Fruit fly (Drosophila melanogaster) whole organism, embryonic: Measurements from ENCODE around the gene L2HGDH.
A peak's percentile ranks its signal among the peaks of the same experiment; 100 is the strongest.

Experiments used
- Awh ChIP-seq: fragments of 200-800 bp; sonication (Bioruptor generic); IDR thresholded peaks from 2 replicates; pipeline ENCODE4, ENCODE4 v1.3.6; 2022; ENCODE audit warnings: missing biosample characterization, missing genetic modification characterization
- CG10543 ChIP-seq: fragments of 200-800 bp; sonication (Bioruptor generic); optimal IDR thresholded peaks from 3 replicates; lab custom pipeline; 2017; ENCODE audit warnings: missing biosample characterization, mild to moderate bottlenecking, missing genetic modification characterization, moderate library complexity
- CG12155 ChIP-seq: fragments of 200-800 bp; sonication (Bioruptor generic); optimal IDR thresholded peaks from 3 replicates; lab custom pipeline; 2016; ENCODE audit warnings: missing biosample characterization, missing genetic modification characterization
- CG15514 ChIP-seq: fragments of 200-800 bp; sonication (Bioruptor generic); optimal IDR thresholded peaks from 3 replicates; lab custom pipeline; 2017; ENCODE audit warnings: missing biosample characterization, missing genetic modification characterization, mild to moderate bottlenecking, moderate library complexity, missing genetic modification reagents
- CG15696 ChIP-seq: fragments of 200-800 bp; sonication (Bioruptor generic); optimal IDR thresholded peaks from 2 replicates; lab custom pipeline; 2019; ENCODE audit warnings: missing biosample characterization, mild to moderate bottlenecking, missing genetic modification characterization, moderate library complexity
- CG17361 ChIP-seq: fragments of 200-800 bp; sonication (Bioruptor generic); IDR thresholded peaks from 3 replicates; pipeline ENCODE4 v1.3.6; 2022; ENCODE audit warnings: missing biosample characterization, missing genetic modification characterization
- CG17912 ChIP-seq: fragments of 200-800 bp; sonication (Bioruptor generic); optimal IDR thresholded peaks from 2 replicates; lab custom pipeline; 2018; ENCODE audit warnings: missing biosample characterization, mild to moderate bottlenecking, missing genetic modification characterization
- CG18011 ChIP-seq: fragments of 200-800 bp; sonication (Bioruptor generic); optimal IDR thresholded peaks from 2 replicates; lab custom pipeline; 2017; ENCODE audit warnings: missing biosample characterization, missing genetic modification characterization, mild to moderate bottlenecking, moderate library complexity, missing genotype
- CG18476 ChIP-seq: fragments of 200-800 bp; sonication (Bioruptor generic); optimal IDR thresholded peaks from 2 replicates; lab custom pipeline; 2016; ENCODE audit warnings: missing biosample characterization, mild to moderate bottlenecking, missing genetic modification characterization
- CG2116 ChIP-seq: fragments of 200-800 bp; sonication (Bioruptor generic); optimal IDR thresholded peaks from 3 replicates; lab custom pipeline; 2018; ENCODE audit warnings: missing biosample characterization, mild to moderate bottlenecking, missing genetic modification characterization
- CG2889 ChIP-seq: fragments of 200-800 bp; sonication (Bioruptor generic); IDR thresholded peaks from 3 replicates; pipeline ENCODE4 v1.3.6; 2022; ENCODE audit warnings: missing biosample characterization, missing genetic modification characterization
- CG3726 ChIP-seq: fragments of 200-800 bp; sonication (Bioruptor generic); IDR thresholded peaks from 3 replicates; pipeline ENCODE4, ENCODE4 v1.3.6; 2022; ENCODE audit warnings: missing biosample characterization, missing genetic modification characterization
- CG43689 ChIP-seq: fragments of 200-800 bp; sonication (Bioruptor generic); IDR thresholded peaks from 2 replicates; pipeline ENCODE4 v1.3.6; 2022; ENCODE audit warnings: missing biosample characterization, missing genetic modification characterization
- CG4404 ChIP-seq: fragments of 200-800 bp; sonication (Bioruptor generic); IDR thresholded peaks from 2 replicates; pipeline ENCODE4 v1.3.6; 2022; ENCODE audit warnings: missing biosample characterization, missing genetic modification characterization
- CG6254 ChIP-seq: fragments of 200-800 bp; sonication (Bioruptor generic); optimal IDR thresholded peaks from 3 replicates; lab custom pipeline; 2017; ENCODE audit warnings: mild to moderate bottlenecking, missing biosample characterization, missing genetic modification reagents, missing genetic modification characterization
- CG6272 ChIP-seq: fragments of 200-800 bp; sonication (Bioruptor generic); IDR thresholded peaks from 2 replicates; pipeline ENCODE4 v1.3.6; 2022; ENCODE audit warnings: missing biosample characterization, missing genetic modification characterization
- CG8089 ChIP-seq: fragments of 200-800 bp; sonication (Bioruptor generic); optimal IDR thresholded peaks from 3 replicates; lab custom pipeline; 2016; ENCODE audit warnings: missing biosample characterization, missing genetic modification characterization
- CG9215 ChIP-seq: fragments of 200-800 bp; sonication (Bioruptor generic); IDR thresholded peaks from 2 replicates; pipeline ENCODE4 v1.3.6; 2022; ENCODE audit warnings: missing biosample characterization, missing genetic modification characterization
- CG9609 ChIP-seq: fragments of 200-800 bp; sonication (Bioruptor generic); optimal IDR thresholded peaks from 3 replicates; lab custom pipeline; 2016; ENCODE audit warnings: missing biosample characterization, missing genetic modification characterization
- D19B ChIP-seq: fragments of 200-800 bp; sonication (Bioruptor generic); optimal IDR thresholded peaks from 2 replicates; lab custom pipeline; 2017; ENCODE audit warnings: missing biosample characterization, mild to moderate bottlenecking, missing genetic modification characterization
- Deaf1 ChIP-seq: fragments of 200-800 bp; optimal IDR thresholded peaks from 3 replicates; lab custom pipeline; 2019; ENCODE audit warnings: missing biosample characterization, mild to moderate bottlenecking, missing genetic modification characterization, moderate library complexity
- E2f2 ChIP-seq: fragments of 200-800 bp; sonication (Bioruptor generic); IDR thresholded peaks from 2 replicates; pipeline ENCODE4 v1.3.6; 2022; ENCODE audit warnings: missing biosample characterization, missing genetic modification characterization
- ERR ChIP-seq: fragments of 200-800 bp; sonication (Bioruptor generic); optimal IDR thresholded peaks from 2 replicates; lab custom pipeline; 2016; ENCODE audit warnings: missing biosample characterization, missing genetic modification characterization
- HmgD ChIP-seq: fragments of 200-800 bp; sonication (Bioruptor generic); optimal IDR thresholded peaks from 3 replicates; lab custom pipeline; 2016; ENCODE audit warnings: missing biosample characterization, missing genetic modification characterization
- Hsf ChIP-seq: fragments of 200-800 bp; sonication (Bioruptor generic); optimal IDR thresholded peaks from 3 replicates; lab custom pipeline; 2016; ENCODE audit warnings: missing biosample characterization, missing genetic modification characterization
- Meics ChIP-seq: fragments of 200-800 bp; sonication (Bioruptor generic); optimal IDR thresholded peaks from 2 replicates; lab custom pipeline; 2017; ENCODE audit warnings: missing biosample characterization, mild to moderate bottlenecking, missing genetic modification characterization
- NFAT ChIP-seq: fragments of 200-800 bp; sonication (Bioruptor generic); IDR thresholded peaks from 2 replicates; pipeline ENCODE4 v1.3.6; 2022; ENCODE audit warnings: missing biosample characterization, missing genetic modification characterization
- PHDP ChIP-seq: fragments of 200-800 bp; sonication (Bioruptor generic); optimal IDR thresholded peaks from 3 replicates; lab custom pipeline; 2018; ENCODE audit warnings: missing biosample characterization, mild to moderate bottlenecking, missing genetic modification characterization, moderate library complexity
- Poxn ChIP-seq: fragments of 200-800 bp; sonication (Bioruptor generic); IDR thresholded peaks from 2 replicates; pipeline ENCODE4 v1.3.6; 2022; ENCODE audit warnings: missing biosample characterization, missing genetic modification characterization
- Taf1 ChIP-seq: fragments of 200-800 bp; sonication (Bioruptor generic); IDR thresholded peaks from 2 replicates; pipeline ENCODE4 v1.3.6; 2022; ENCODE audit warnings: missing biosample characterization, missing genetic modification characterization
- abd-A ChIP-seq: fragments of 200-800 bp; sonication (Bioruptor generic); optimal IDR thresholded peaks from 3 replicates; lab custom pipeline; 2019; ENCODE audit warnings: missing biosample characterization, mild to moderate bottlenecking, missing genetic modification characterization, moderate library complexity
- amos ChIP-seq: fragments of 200-800 bp; sonication (Bioruptor generic); IDR thresholded peaks from 2 replicates; pipeline ENCODE4 v1.3.6; 2022; ENCODE audit warnings: missing biosample characterization, missing genetic modification characterization; ENCODE audit not compliant: partially characterized antibody
- ash1 ChIP-seq: fragments of 200-800 bp; sonication (Bioruptor generic); optimal IDR thresholded peaks from 2 replicates; lab custom pipeline; 2018; ENCODE audit warnings: missing biosample characterization, mild to moderate bottlenecking, missing genetic modification characterization
- caup ChIP-seq: fragments of 200-800 bp; sonication (Bioruptor generic); optimal IDR thresholded peaks from 3 replicates; lab custom pipeline; 2017; ENCODE audit warnings: missing biosample characterization, mild to moderate bottlenecking, missing genetic modification characterization, moderate library complexity; ENCODE audit not compliant: severe bottlenecking
- da ChIP-seq: fragments of 200-800 bp; sonication (Bioruptor generic); optimal IDR thresholded peaks from 2 replicates; lab custom pipeline; 2016; ENCODE audit warnings: missing biosample characterization, missing genetic modification characterization
- ems ChIP-seq: fragments of 200-800 bp; sonication (Bioruptor generic); optimal IDR thresholded peaks from 3 replicates; lab custom pipeline; 2016; ENCODE audit warnings: missing biosample characterization, missing genetic modification characterization
- jumu ChIP-seq: fragments of 200-800 bp; sonication (Bioruptor generic); optimal IDR thresholded peaks from 3 replicates; lab custom pipeline; 2016; ENCODE audit warnings: missing biosample characterization, missing genetic modification characterization
- lbe ChIP-seq: fragments of 200-800 bp; sonication (Bioruptor generic); optimal IDR thresholded peaks from 2 replicates; lab custom pipeline; 2016; ENCODE audit warnings: missing biosample characterization, mild to moderate bottlenecking, missing genetic modification characterization
- lilli ChIP-seq: fragments of 200-800 bp; sonication (Bioruptor generic); optimal IDR thresholded peaks from 3 replicates; lab custom pipeline; 2016; ENCODE audit warnings: missing biosample characterization, missing genetic modification characterization
- mirr ChIP-seq: fragments of 200-800 bp; sonication (Bioruptor generic); optimal IDR thresholded peaks from 3 replicates; lab custom pipeline; 2018; ENCODE audit warnings: missing biosample characterization, mild to moderate bottlenecking, missing genetic modification characterization
- otp ChIP-seq: fragments of 200-800 bp; sonication (Bioruptor generic); IDR thresholded peaks from 3 replicates; pipeline ENCODE4, ENCODE4 v1.3.6; 2022; ENCODE audit warnings: missing biosample characterization, missing genetic modification characterization
- row ChIP-seq: fragments of 200-800 bp; sonication (Bioruptor generic); IDR thresholded peaks from 3 replicates; pipeline ENCODE4 v1.3.6; 2022; ENCODE audit warnings: missing biosample characterization, missing genetic modification characterization
- sd ChIP-seq: fragments of 200-800 bp; sonication (Bioruptor generic); optimal IDR thresholded peaks from 3 replicates; lab custom pipeline; 2018; ENCODE audit warnings: missing biosample characterization, mild to moderate bottlenecking, missing genetic modification characterization, moderate library complexity
- sna ChIP-seq: fragments of 200-800 bp; sonication (Bioruptor generic); IDR thresholded peaks from 2 replicates; pipeline ENCODE4 v1.3.6; 2022; ENCODE audit warnings: missing biosample characterization, missing genetic modification characterization; ENCODE audit not compliant: partially characterized antibody
- sob ChIP-seq: fragments of 200-800 bp; sonication (Bioruptor generic); IDR thresholded peaks from 2 replicates; pipeline ENCODE4 v1.3.6; 2022; ENCODE audit warnings: missing biosample characterization, missing genetic modification characterization
- tap ChIP-seq: fragments of 200-800 bp; optimal IDR thresholded peaks from 3 replicates; lab custom pipeline; 2019; ENCODE audit warnings: missing biosample characterization, mild to moderate bottlenecking, missing genetic modification characterization, moderate library complexity
- tin ChIP-seq: fragments of 200-800 bp; sonication (Bioruptor generic); optimal IDR thresholded peaks from 3 replicates; lab custom pipeline; 2016; ENCODE audit warnings: missing biosample characterization, missing genetic modification characterization
- tx ChIP-seq: fragments of 200-800 bp; sonication (Bioruptor generic); optimal IDR thresholded peaks from 2 replicates; lab custom pipeline; 2016; ENCODE audit warnings: missing biosample characterization, missing genetic modification characterization

Gene L2HGDH

dm6 chr2L:19014881-19015366 is 40.7 kb upstream of the L2HGDH start (continued):
- TF ChIP-seq CG9215 (GFP tag; lab: Robert Waterston, UW) (no peak), CG3726 (GFP tag; lab: Robert Waterston, UW) (no peak), Deaf1 (tag; lab: Kevin White, UChicago) (peak; percentile 68), otp (GFP tag; lab: Robert Waterston, UW) (no peak), CG18476 (peak; percentile 0), ems (no peak), lilli (GFP tag; lab: Kevin White, UChicago) (peak; percentile 24), CG10543 (GFP tag; lab: Kevin White, UChicago) (no peak), sob (GFP tag; lab: Robert Waterston, UW) (0 out of 2 replicates have a peak, but pooled peaks have one; percentile 2), mirr (GFP tag; lab: Kevin White, UChicago) (peak; percentile 46), CG17912 (GFP tag; lab: Kevin White, UChicago) (no peak), CG12155 (no peak), Hsf (GFP tag; lab: Kevin White, UChicago) (no peak), Taf1 (GFP tag; lab: Robert Waterston, UW) (no peak), sd (tag; lab: Kevin White, UChicago) (peak; percentile 72), Meics (GFP tag; lab: Kevin White, UChicago) (peak; percentile 40), CG2889 (GFP tag; lab: Robert Waterston, UW) (0 out of 3 replicates have a peak, but pooled peaks have one; percentile 10)

- TF ChIP-seq ash1 (no peak), E2f2 (GFP tag; lab: Robert Waterston, UW) (peak; percentile 52), caup (GFP tag; lab: Kevin White, UChicago) (peak; percentile 83), amos (no peak), tap (peak; percentile 62), PHDP (peak; percentile 81), CG43689 (GFP tag; lab: Robert Waterston, UW) (no peak), ERR (no peak), CG18011 (peak; percentile 4), lbe (GFP tag; lab: Kevin White, UChicago) (no peak), tin (GFP tag; lab: Kevin White, UChicago) (peak; percentile 43), CG2116 (GFP tag; lab: Kevin White, UChicago) (peak; percentile 24), CG15696 (tag; lab: Kevin White, UChicago) (peak; percentile 26), CG17361 (GFP tag; lab: Robert Waterston, UW) (peak; percentile 80; the same call in 2 of the 3 replicates), NFAT (GFP tag; lab: Robert Waterston, UW) (0 out of 2 replicates have a peak, but pooled peaks have one; percentile 5), D19B (GFP tag; lab: Kevin White, UChicago) (peak; percentile 62), row (peak; percentile 82), Poxn (no peak), jumu (GFP tag; lab: Kevin White, UChicago) (no peak), HmgD (GFP tag; lab: Kevin White, UChicago) (no peak), CG4404 (GFP tag; lab: Robert Waterston, UW) (peak; percentile 36; the same call in 1 of the 2 replicates), da (GFP tag; lab: Kevin White, UChicago) (no peak), CG6272 (GFP tag; lab: Robert Waterston, UW) (no peak), Awh (GFP tag; lab: Robert Waterston, UW) (0 out of 2 replicates have a peak, but pooled peaks have one; percentile 10), tx (GFP tag; lab: Kevin White, UChicago) (no peak), abd-A (tag; lab: Kevin White, UChicago) (peak; percentile 96), CG6254 (peak; percentile 11), CG15514 (GFP tag; lab: Kevin White, UChicago) (peak; percentile 64), CG8089 (GFP tag; lab: Kevin White, UChicago) (no peak), CG9609 (no peak), sna (no peak)
Observed at dm6 chr2L:19014032-19014880, 40.0 kb upstream of the L2HGDH start.
